Fruit fly (Drosophila melanogaster) whole organism, embryonic: ENCODE data around the gene CG7173.

Source experiments
- CG10979 ChIP-seq: fragments of 200-800 bp; sonication (Bioruptor generic); optimal IDR thresholded peaks from 2 replicates; lab custom pipeline; 2018; ENCODE audit warnings: missing biosample characterization, mild to moderate bottlenecking, missing genetic modification characterization, moderate library complexity
- CG11085 ChIP-seq: fragments of 200-800 bp; sonication (Bioruptor generic); IDR thresholded peaks from 2 replicates; pipeline ENCODE4 v1.3.6; 2022; ENCODE audit warnings: missing biosample characterization, missing genetic modification characterization
- CG12104 ChIP-seq: fragments of 200-800 bp; sonication (Bioruptor generic); optimal IDR thresholded peaks from 3 replicates; lab custom pipeline; 2016; ENCODE audit warnings: missing biosample characterization, missing genetic modification characterization
- CG1233 ChIP-seq: fragments of 200-800 bp; sonication (Bioruptor generic); optimal IDR thresholded peaks from 4 replicates; lab custom pipeline; 2018; ENCODE audit warnings: missing biosample characterization, mild to moderate bottlenecking, missing genetic modification characterization
- CG12744 ChIP-seq: fragments of 200-800 bp; sonication (Bioruptor generic); optimal IDR thresholded peaks from 2 replicates; lab custom pipeline; 2016; ENCODE audit warnings: missing biosample characterization, missing genetic modification characterization
- CG12942 ChIP-seq: fragments of 200-800 bp; sonication (Bioruptor generic); optimal IDR thresholded peaks from 3 replicates; lab custom pipeline; 2016; ENCODE audit warnings: missing biosample characterization, missing genetic modification characterization
- CG16815 ChIP-seq: fragments of 200-800 bp; sonication (Bioruptor generic); optimal IDR thresholded peaks from 3 replicates; lab custom pipeline; 2017; ENCODE audit warnings: missing biosample characterization, mild to moderate bottlenecking, missing genetic modification characterization
- CG16863 ChIP-seq: fragments of 200-800 bp; sonication (Bioruptor generic); optimal IDR thresholded peaks from 3 replicates; lab custom pipeline; 2016; ENCODE audit warnings: missing biosample characterization, missing genetic modification characterization
- CG17186 ChIP-seq: fragments of 200-800 bp; sonication (Bioruptor generic); optimal IDR thresholded peaks from 3 replicates; lab custom pipeline; 2017; ENCODE audit warnings: missing biosample characterization, missing genetic modification reagents, missing genetic modification characterization
- CG17568 ChIP-seq: fragments of 200-800 bp; sonication (Bioruptor generic); optimal IDR thresholded peaks from 2 replicates; lab custom pipeline; 2018; ENCODE audit warnings: missing biosample characterization, mild to moderate bottlenecking, missing genetic modification characterization, moderate library complexity
- CG17802 ChIP-seq: fragments of 200-800 bp; sonication (Bioruptor generic); optimal IDR thresholded peaks from 2 replicates; lab custom pipeline; 2018; ENCODE audit warnings: missing biosample characterization, mild to moderate bottlenecking, missing genetic modification characterization, moderate library complexity
- CG18764 ChIP-seq: fragments of 200-800 bp; sonication (Bioruptor generic); optimal IDR thresholded peaks from 3 replicates; lab custom pipeline; 2016; ENCODE audit warnings: missing biosample characterization, missing genetic modification characterization
- CG2202 ChIP-seq: fragments of 200-800 bp; sonication (Bioruptor generic); optimal IDR thresholded peaks from 2 replicates; lab custom pipeline; 2018; ENCODE audit warnings: missing biosample characterization, mild to moderate bottlenecking, missing genetic modification characterization
- CG31441 ChIP-seq: fragments of 200-800 bp; sonication (Bioruptor generic); IDR thresholded peaks from 2 replicates; pipeline ENCODE4 v1.3.6; 2022; ENCODE audit warnings: missing biosample characterization, missing genetic modification characterization
- CG3726 ChIP-seq: fragments of 200-800 bp; sonication (Bioruptor generic); IDR thresholded peaks from 3 replicates; pipeline ENCODE4, ENCODE4 v1.3.6; 2022; ENCODE audit warnings: missing biosample characterization, missing genetic modification characterization
- CG3847 ChIP-seq: fragments of 200-800 bp; sonication (Bioruptor generic); IDR thresholded peaks from 2 replicates; pipeline ENCODE4 v1.3.6; 2022; ENCODE audit warnings: missing biosample characterization, missing genetic modification characterization
- CG3995 ChIP-seq: fragments of 200-800 bp; sonication (Bioruptor generic); optimal IDR thresholded peaks from 3 replicates; lab custom pipeline; 2016; ENCODE audit warnings: missing biosample characterization, missing genetic modification characterization
- CG4360 ChIP-seq: fragments of 200-800 bp; sonication (Bioruptor generic); IDR thresholded peaks from 2 replicates; pipeline ENCODE4 v1.3.6; 2022; ENCODE audit warnings: missing biosample characterization, missing genetic modification characterization
- CG7357 ChIP-seq: fragments of 200-800 bp; sonication (Bioruptor generic); IDR thresholded peaks from 3 replicates; pipeline ENCODE4 v1.3.6; 2022; ENCODE audit warnings: missing biosample characterization, missing genetic modification characterization
- CG7928 ChIP-seq: fragments of 200-800 bp; sonication (Bioruptor generic); optimal IDR thresholded peaks from 2 replicates; lab custom pipeline; 2017; ENCODE audit warnings: missing biosample characterization, mild to moderate bottlenecking, missing genetic modification characterization
- CG8388 ChIP-seq: fragments of 200-800 bp; sonication (Bioruptor generic); optimal IDR thresholded peaks from 2 replicates; lab custom pipeline; 2019; ENCODE audit warnings: missing biosample characterization, mild to moderate bottlenecking, missing genetic modification characterization, moderate library complexity
- CG9727 ChIP-seq: fragments of 200-800 bp; sonication (Bioruptor generic); optimal IDR thresholded peaks from 3 replicates; lab custom pipeline; 2017; ENCODE audit warnings: missing biosample characterization, mild to moderate bottlenecking, missing genetic modification characterization
- CG9797 ChIP-seq: fragments of 200-800 bp; sonication (Bioruptor generic); optimal IDR thresholded peaks from 3 replicates; lab custom pipeline; 2018; ENCODE audit warnings: missing biosample characterization, mild to moderate bottlenecking, missing genetic modification characterization
- CHES-1-like ChIP-seq: fragments of 200-800 bp; sonication (Bioruptor generic); optimal IDR thresholded peaks from 2 replicates; lab custom pipeline; 2016; ENCODE audit warnings: missing biosample characterization, missing genetic modification characterization
- Fer3 ChIP-seq: fragments of 200-800 bp; sonication (Bioruptor generic); optimal IDR thresholded peaks from 2 replicates; lab custom pipeline; 2018; ENCODE audit warnings: missing biosample characterization, mild to moderate bottlenecking, missing genetic modification characterization, moderate library complexity
- Gug ChIP-seq: fragments of 200-800 bp; sonication (Bioruptor generic); IDR thresholded peaks from 4 replicates; pipeline ENCODE4 v1.3.6; 2022; ENCODE audit warnings: missing biosample characterization, missing genetic modification characterization
- Hmr ChIP-seq: fragments of 200-800 bp; sonication (Bioruptor generic); optimal IDR thresholded peaks from 3 replicates; lab custom pipeline; 2017; ENCODE audit warnings: mild to moderate bottlenecking, missing biosample characterization, missing genetic modification reagents, missing genetic modification characterization
- Nf-YA ChIP-seq: fragments of 200-800 bp; sonication (Bioruptor generic); IDR thresholded peaks from 2 replicates; pipeline ENCODE4 v1.3.6; 2022; ENCODE audit warnings: missing biosample characterization, missing genetic modification characterization
- Six4 ChIP-seq: fragments of 200-800 bp; sonication (Bioruptor generic); optimal IDR thresholded peaks from 2 replicates; lab custom pipeline; 2016; ENCODE audit warnings: missing biosample characterization, missing genetic modification characterization
- Sry-β ChIP-seq: fragments of 200-800 bp; sonication (Bioruptor generic); optimal IDR thresholded peaks from 2 replicates; lab custom pipeline; 2018; ENCODE audit warnings: missing biosample characterization, mild to moderate bottlenecking, missing genetic modification characterization, moderate library complexity
- Ssrp ChIP-seq: fragments of 200-800 bp; sonication (Bioruptor generic); optimal IDR thresholded peaks from 2 replicates; lab custom pipeline; 2018; ENCODE audit warnings: missing biosample characterization, mild to moderate bottlenecking, missing genetic modification characterization, moderate library complexity
- Stat92E ChIP-seq, 3 experiments: fragments of >200 bp in 2 of 3; fragments of 200-800 bp in 1 of 3; sonication (Bioruptor generic) in 1 of 3; optimal IDR thresholded peaks; 2 replicates each; lab custom pipeline; 2017 to 2019; ENCODE audit warnings: missing biosample characterization in 3 of 3, missing genetic modification characterization in 3 of 3, mild to moderate bottlenecking in 1 of 3, moderate library complexity in 1 of 3
- Trl ChIP-seq, 3 experiments: fragments of >200 bp in 2 of 3; fragments of 200-800 bp in 1 of 3; sonication (Bioruptor generic) in 1 of 3; optimal IDR thresholded peaks; 2 replicates in 1 of 3; 3 replicates in 2 of 3; lab custom pipeline; 2016 to 2017; ENCODE audit warnings: missing biosample characterization in 1 of 3, missing genetic modification characterization in 1 of 3
- ara ChIP-seq: fragments of 200-800 bp; sonication (Bioruptor generic); IDR thresholded peaks from 2 replicates; pipeline ENCODE4 v1.3.6; 2022; ENCODE audit warnings: missing biosample characterization, missing genetic modification characterization
- bbx ChIP-seq: fragments of 200-800 bp; sonication (Bioruptor generic); IDR thresholded peaks from 2 replicates; pipeline ENCODE4 v1.3.6; 2022; ENCODE audit warnings: missing biosample characterization, missing genetic modification characterization; ENCODE audit not compliant: partially characterized antibody
- croc ChIP-seq: fragments of 200-800 bp; sonication (Bioruptor generic); conservative IDR thresholded peaks from 3 replicates; pipeline ENCODE4 v1.3.6; 2022; ENCODE audit warnings: missing biosample characterization, missing genetic modification characterization
- cwo ChIP-seq: fragments of 200-800 bp; sonication (Bioruptor generic); optimal IDR thresholded peaks from 3 replicates; lab custom pipeline; 2017; ENCODE audit warnings: missing biosample characterization, missing genetic modification characterization, mild to moderate bottlenecking, moderate library complexity, missing genetic modification reagents
- dm ChIP-seq: fragments of 200-800 bp; sonication (Bioruptor generic); optimal IDR thresholded peaks from 3 replicates; lab custom pipeline; 2016; ENCODE audit warnings: missing biosample characterization, missing genetic modification characterization
- fd3F ChIP-seq: fragments of 200-800 bp; sonication (Bioruptor generic); optimal IDR thresholded peaks from 2 replicates; lab custom pipeline; 2018; ENCODE audit warnings: missing biosample characterization, mild to moderate bottlenecking, missing genetic modification characterization, moderate library complexity
- hbn ChIP-seq: fragments of 200-800 bp; sonication (Bioruptor generic); IDR thresholded peaks from 2 replicates; pipeline ENCODE4 v1.3.6; 2022; ENCODE audit warnings: missing biosample characterization, missing genetic modification characterization; ENCODE audit not compliant: partially characterized antibody
- jumu ChIP-seq: fragments of 200-800 bp; sonication (Bioruptor generic); optimal IDR thresholded peaks from 3 replicates; lab custom pipeline; 2016; ENCODE audit warnings: missing biosample characterization, missing genetic modification characterization
- peb ChIP-seq: fragments of 200-800 bp; sonication (Bioruptor generic); IDR thresholded peaks from 2 replicates; pipeline ENCODE4 v1.3.6; 2022; ENCODE audit warnings: missing biosample characterization, missing genetic modification characterization
- pnt ChIP-seq: fragments of 200-800 bp; sonication (Bioruptor generic); optimal IDR thresholded peaks from 3 replicates; lab custom pipeline; 2016; ENCODE audit warnings: missing biosample characterization, missing genetic modification characterization
- pzg ChIP-seq: fragments of 200-800 bp; sonication (Bioruptor generic); optimal IDR thresholded peaks from 3 replicates; lab custom pipeline; 2018; ENCODE audit warnings: missing biosample characterization, mild to moderate bottlenecking, missing genetic modification characterization, moderate library complexity
- repo ChIP-seq: fragments of 200-800 bp; sonication (Bioruptor generic); optimal IDR thresholded peaks from 2 replicates; lab custom pipeline; 2016; ENCODE audit warnings: missing biosample characterization, missing genetic modification characterization
- run ChIP-seq: fragments of 200-800 bp; sonication (Bioruptor generic); optimal IDR thresholded peaks from 3 replicates; lab custom pipeline; 2018; ENCODE audit warnings: missing biosample characterization, mild to moderate bottlenecking, missing genetic modification characterization
- sens ChIP-seq: fragments of 200-800 bp; sonication (Bioruptor generic); peaks from one replicate; lab custom pipeline; 2016; ENCODE audit warnings: missing biosample characterization, missing genetic modification characterization
- sqz ChIP-seq: fragments of 200-800 bp; sonication (Bioruptor generic); optimal IDR thresholded peaks from 3 replicates; lab custom pipeline; 2018; ENCODE audit warnings: missing biosample characterization, mild to moderate bottlenecking, missing genetic modification characterization
- stc ChIP-seq: fragments of 200-800 bp; sonication (Bioruptor generic); IDR thresholded peaks from 2 replicates; pipeline ENCODE4 v1.3.6; 2022; ENCODE audit warnings: missing biosample characterization, missing genetic modification characterization
- twi ChIP-seq: fragments of 200-800 bp; optimal IDR thresholded peaks from 2 replicates; lab custom pipeline; 2019; ENCODE audit warnings: missing biosample characterization, mild to moderate bottlenecking, missing genetic modification characterization, moderate library complexity
- unc-4 ChIP-seq: fragments of 200-800 bp; sonication (Bioruptor generic); IDR thresholded peaks from 2 replicates; pipeline ENCODE4 v1.3.6; 2022; ENCODE audit warnings: missing biosample characterization, missing genetic modification characterization; ENCODE audit not compliant: partially characterized antibody

Gene CG7173

dm6 chr3L:21536857-21537256, 21.2 kb downstream of the CG7173 start, which contains the start of gene Rpn10 (continued):
- TF ChIP-seq Six4 (GFP tag; lab: Kevin White, UChicago) (no peak), Hmr (GFP tag; lab: Kevin White, UChicago) (no peak), CG12942 (GFP tag; lab: Kevin White, UChicago) (no peak), CG17802 (tag; lab: Kevin White, UChicago) (no peak), CG3995 (GFP tag; lab: Kevin White, UChicago) (peak; percentile 43), cwo (no peak), Trl (optimal IDR thresholded peaks at IDR 0.05; lab: Kevin White, UChicago) (no peak), Trl (GFP tag; optimal IDR thresholded peaks at IDR 0.05; lab: Kevin White, UChicago) (no peak), CG3726 (GFP tag; lab: Robert Waterston, UW) (no peak), pzg (GFP tag; lab: Kevin White, UChicago) (peak; percentile 94), CG9727 (no peak), bbx (peak; percentile 98), fd3F (GFP tag; lab: Kevin White, UChicago) (no peak), CG17186 (GFP tag; lab: Kevin White, UChicago) (no peak), CG11085 (GFP tag; lab: Robert Waterston, UW) (no peak), CG8388 (GFP tag; lab: Kevin White, UChicago) (peak; percentile 40), run (tag; lab: Kevin White, UChicago) (no peak), CG31441 (GFP tag; lab: Robert Waterston, UW) (no peak), Gug (GFP tag; lab: Robert Waterston, UW) (peak; percentile 10; the same call in 1 of the 4 replicates), ara (GFP tag; lab: Robert Waterston, UW) (no peak), dm (peak; percentile 4), Stat92E (GFP tag; optimal IDR thresholded peaks at IDR 0.05; lab: Kevin White, UChicago) (peak in 1 of 3 experiments; percentile 12), Sry-β (GFP tag; lab: Kevin White, UChicago) (no peak), croc (no peak), CG3847 (peak; percentile 80), Nf-YA (GFP tag; lab: Robert Waterston, UW) (no peak), stc (GFP tag; lab: Robert Waterston, UW) (no peak), peb (GFP tag; lab: Robert Waterston, UW) (no peak), repo (peak; percentile 28), sens (GFP tag; lab: Kevin White, UChicago) (peak; percentile 46), hbn (GFP tag; lab: Robert Waterston, UW) (peak; percentile 98), CG10979 (tag; lab: Kevin White, UChicago) (peak; percentile 8), Ssrp (no peak), CG12104 (GFP tag; lab: Kevin White, UChicago) (no peak), CG7928 (GFP tag; lab: Kevin White, UChicago) (no peak), jumu (GFP tag; lab: Kevin White, UChicago) (no peak), CHES-1-like (GFP tag; lab: Kevin White, UChicago) (peak; percentile 44), CG4360 (GFP tag; lab: Robert Waterston, UW) (no peak), CG18764 (no peak), CG2202 (tag; lab: Kevin White, UChicago) (no peak), sqz (GFP tag; lab: Kevin White, UChicago) (no peak), pnt (GFP tag; lab: Kevin White, UChicago) (no peak), Fer3 (peak; percentile 2), CG16815 (no peak), CG7357 (GFP tag; lab: Robert Waterston, UW) (no peak), CG12744 (no peak), unc-4 (GFP tag; lab: Robert Waterston, UW) (peak; percentile 97), CG16863 (GFP tag; lab: Kevin White, UChicago) (no peak), twi (tag; lab: Kevin White, UChicago) (peak; percentile 24), CG9797 (GFP tag; lab: Kevin White, UChicago) (peak; percentile 93), CG1233 (GFP tag; lab: Kevin White, UChicago) (no peak), CG17568 (GFP tag; lab: Kevin White, UChicago) (no peak)
